Fruit fly (Drosophila melanogaster): Measurements from ENCODE around the gene CG9399.

DNA sequence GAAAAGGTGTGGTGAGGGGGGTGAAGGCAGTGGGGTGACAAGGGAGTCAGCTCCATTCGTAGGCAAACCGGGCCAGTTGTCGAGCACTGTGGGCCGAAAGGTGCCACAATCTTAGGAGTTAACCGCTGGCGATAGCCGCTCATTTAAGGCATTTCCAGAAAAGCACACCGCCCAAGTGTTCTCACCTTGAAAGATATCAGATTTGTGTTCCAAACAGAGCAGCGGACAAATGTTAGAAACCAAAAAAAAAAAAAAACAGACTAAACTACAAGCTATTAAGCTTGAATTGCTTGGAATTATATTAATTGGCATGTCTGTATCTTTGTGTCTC, 20.2 kb upstream of the CG9399 start:
- TF ChIP-seq tj (GFP tag; optimal IDR thresholded peaks at IDR 0.05) (no peak), CG14711 (tag; optimal IDR thresholded peaks at IDR 0.05) (no peak), CG33017 (tag; optimal IDR thresholded peaks at IDR 0.05) (no peak), CG12768 (GFP tag; optimal IDR thresholded peaks at IDR 0.05) (no peak), CG11617 (GFP tag; optimal IDR thresholded peaks at IDR 0.05) (no peak), CG5204 (GFP tag; optimal IDR thresholded peaks at IDR 0.05) (no peak), kay (GFP tag; ENCODE audit: borderline replicate concordance) (no peak), Clk (GFP tag; optimal IDR thresholded peaks at IDR 0.05) (no peak), bab1 (GFP tag; optimal IDR thresholded peaks at IDR 0.05) (no peak), ovo (GFP tag; optimal IDR thresholded peaks at IDR 0.05) (no peak), Crg-1 (GFP tag; optimal IDR thresholded peaks at IDR 0.05) (no peak), Hr96 (GFP tag; optimal IDR thresholded peaks at IDR 0.05) (no peak), cic (GFP tag; optimal IDR thresholded peaks at IDR 0.05) (no peak)
